Worm (Caenorhabditis elegans) whole organism, L2 larva: Measurements from ENCODE around the gene C45G9.10.

Experiments used
- C34F6.9 ChIP-seq: fragments of 150-350 bp; optimal IDR thresholded peaks from 2 replicates; lab custom pipeline; 2014; ENCODE audit warnings: missing biosample characterization, missing genetic modification characterization
- F13H6.1 ChIP-seq: sonication (generic microtip); optimal IDR thresholded peaks from 2 replicates; lab custom pipeline; 2016; ENCODE audit warnings: missing genetic modification characterization, missing compliant biosample characterization
- R02D3.7 ChIP-seq: fragments of 150-350 bp; optimal IDR thresholded peaks from 2 replicates; lab custom pipeline; 2014; ENCODE audit warnings: missing biosample characterization, missing genetic modification characterization
- Y55F3AM.14 ChIP-seq: fragments of 200-800 bp; sonication (Bioruptor generic); optimal IDR thresholded peaks from 2 replicates; lab custom pipeline; 2018; ENCODE audit warnings: mild to moderate bottlenecking, missing genetic modification characterization, missing compliant biosample characterization
- ZK546.5 ChIP-seq: sonication (generic microtip); optimal IDR thresholded peaks from 2 replicates; lab custom pipeline; 2017; ENCODE audit warnings: missing biosample characterization, missing genetic modification characterization
- alr-1 ChIP-seq: fragments of 150-350 bp; optimal IDR thresholded peaks from 2 replicates; lab custom pipeline; 2014; ENCODE audit warnings: missing biosample characterization, missing genetic modification characterization
- aly-2 ChIP-seq: fragments of 150-350 bp; optimal IDR thresholded peaks from 2 replicates; lab custom pipeline; 2014; ENCODE audit warnings: missing biosample characterization, missing genetic modification characterization
- ama-1 ChIP-seq: fragments of 150-350 bp; optimal IDR thresholded peaks from 2 replicates; lab custom pipeline; 2018; ENCODE audit warnings: inconsistent platforms
- blmp-1 ChIP-seq: sonication (generic microtip); optimal IDR thresholded peaks from 2 replicates; lab custom pipeline; 2017; ENCODE audit warnings: missing genetic modification characterization, mild to moderate bottlenecking, missing compliant biosample characterization, antibody characterized with exemption, moderate library complexity; ENCODE audit not compliant: insufficient read depth
- ceh-16 ChIP-seq: fragments of 150-350 bp; optimal IDR thresholded peaks from 2 replicates; lab custom pipeline; 2014; ENCODE audit warnings: missing biosample characterization, missing genetic modification characterization
- ceh-82 ChIP-seq: fragments of 150-350 bp; optimal IDR thresholded peaks from 2 replicates; lab custom pipeline; 2014; ENCODE audit warnings: missing biosample characterization, missing genetic modification characterization
- crh-2 ChIP-seq: sonication (generic microtip); optimal IDR thresholded peaks from 2 replicates; lab custom pipeline; 2017; ENCODE audit warnings: missing biosample characterization, missing genetic modification characterization
- dmd-4 ChIP-seq: sonication (generic microtip); optimal IDR thresholded peaks from 2 replicates; lab custom pipeline; 2017; ENCODE audit warnings: missing biosample characterization, missing genetic modification characterization
- egl-27 ChIP-seq: sonication (generic microtip); optimal IDR thresholded peaks from 3 replicates; lab custom pipeline; 2017; ENCODE audit warnings: missing biosample characterization, missing genetic modification reagents, missing genetic modification characterization
- elt-1 ChIP-seq: fragments of 150-350 bp; optimal IDR thresholded peaks from 2 replicates; lab custom pipeline; 2014; ENCODE audit warnings: missing biosample characterization, missing genetic modification characterization
- elt-3 ChIP-seq: sonication (generic microtip); optimal IDR thresholded peaks from 2 replicates; lab custom pipeline; 2017; ENCODE audit warnings: missing biosample characterization, missing genetic modification characterization
- fos-1 ChIP-seq: fragments of 150-350 bp; optimal IDR thresholded peaks from 2 replicates; lab custom pipeline; 2014; ENCODE audit warnings: missing biosample characterization, missing genetic modification characterization
- gmeb-1 ChIP-seq: fragments of 150-350 bp; optimal IDR thresholded peaks from 2 replicates; lab custom pipeline; 2014; ENCODE audit warnings: missing biosample characterization, missing genetic modification characterization
- lin-11 ChIP-seq: fragments of 150-350 bp; sonication (generic microtip); optimal IDR thresholded peaks from 2 replicates; lab custom pipeline; 2014; ENCODE audit warnings: missing biosample characterization, missing genetic modification characterization, inconsistent platforms, mixed read lengths
- lin-13 ChIP-seq: fragments of 150-350 bp; optimal IDR thresholded peaks from 2 replicates; lab custom pipeline; 2014; ENCODE audit warnings: missing biosample characterization, missing genetic modification reagents, missing genetic modification characterization
- lin-39 ChIP-seq: fragments of 150-350 bp; optimal IDR thresholded peaks from 2 replicates; lab custom pipeline; 2014; ENCODE audit warnings: missing biosample characterization, missing genetic modification reagents, missing genetic modification characterization
- lsy-2 ChIP-seq, 2 experiments: fragments of 150-350 bp in 1 of 2; sonication (generic microtip) in 1 of 2; optimal IDR thresholded peaks; 2 replicates each; lab custom pipeline; 2014 to 2017; ENCODE audit warnings: missing biosample characterization in 2 of 2, missing genetic modification characterization in 2 of 2
- mab-5 ChIP-seq: fragments of 150-350 bp; optimal IDR thresholded peaks from 2 replicates; lab custom pipeline; 2014; ENCODE audit warnings: missing biosample characterization, missing genetic modification characterization
- mbf-1 ChIP-seq: sonication (generic microtip); optimal IDR thresholded peaks from 2 replicates; lab custom pipeline; 2017; ENCODE audit warnings: missing biosample characterization, missing genetic modification characterization
- mdl-1 ChIP-seq, 2 experiments: fragments of 150-350 bp in 1 of 2; sonication (generic microtip) in 1 of 2; optimal IDR thresholded peaks; 2 replicates each; lab custom pipeline; 2017; ENCODE audit warnings: missing biosample characterization in 2 of 2, missing genetic modification characterization in 2 of 2
- nhr-10 ChIP-seq: sonication (generic microtip); optimal IDR thresholded peaks from 2 replicates; lab custom pipeline; 2017; ENCODE audit warnings: missing biosample characterization, missing genetic modification characterization
- nhr-11 ChIP-seq: fragments of 150-350 bp; optimal IDR thresholded peaks from 2 replicates; lab custom pipeline; 2014; ENCODE audit warnings: missing biosample characterization, missing genetic modification characterization
- nhr-12 ChIP-seq: fragments of 150-350 bp; optimal IDR thresholded peaks from 2 replicates; lab custom pipeline; 2014; ENCODE audit warnings: missing biosample characterization, missing genetic modification characterization
- nhr-129 ChIP-seq: fragments of 150-350 bp; optimal IDR thresholded peaks from 2 replicates; lab custom pipeline; 2014; ENCODE audit warnings: missing biosample characterization, missing genetic modification characterization
- nhr-21 ChIP-seq: fragments of 150-350 bp; optimal IDR thresholded peaks from 2 replicates; lab custom pipeline; 2014; ENCODE audit warnings: missing biosample characterization, missing genetic modification characterization
- nhr-23 ChIP-seq: fragments of 150-350 bp; optimal IDR thresholded peaks from 2 replicates; lab custom pipeline; 2014; ENCODE audit warnings: missing biosample characterization, missing genetic modification reagents, missing genetic modification characterization
- nhr-237 ChIP-seq: fragments of 150-350 bp; optimal IDR thresholded peaks from 2 replicates; lab custom pipeline; 2014; ENCODE audit warnings: missing biosample characterization, missing genetic modification characterization
- nhr-25 ChIP-seq: fragments of 150-350 bp; sonication (generic microtip); optimal IDR thresholded peaks from 3 replicates; lab custom pipeline; 2014; ENCODE audit warnings: missing biosample characterization, missing genetic modification characterization
- nhr-6 ChIP-seq: fragments of 150-350 bp; optimal IDR thresholded peaks from 2 replicates; lab custom pipeline; 2014; ENCODE audit warnings: missing biosample characterization, missing genetic modification characterization
- nhr-77 ChIP-seq: fragments of 150-350 bp; optimal IDR thresholded peaks from 2 replicates; lab custom pipeline; 2014; ENCODE audit warnings: missing biosample characterization, missing genetic modification characterization
- peb-1 ChIP-seq: fragments of 150-350 bp; optimal IDR thresholded peaks from 2 replicates; lab custom pipeline; 2014; ENCODE audit warnings: missing biosample characterization, missing genetic modification characterization
- sem-4 ChIP-seq: fragments of 150-350 bp; optimal IDR thresholded peaks from 2 replicates; lab custom pipeline; 2014; ENCODE audit warnings: missing biosample characterization, missing genetic modification reagents, missing genetic modification characterization
- skn-1 ChIP-seq: sonication (generic microtip); optimal IDR thresholded peaks from 2 replicates; lab custom pipeline; 2017; ENCODE audit warnings: missing biosample characterization, missing genetic modification characterization
- sma-3 ChIP-seq: sonication (generic microtip); optimal IDR thresholded peaks from 2 replicates; lab custom pipeline; 2016; ENCODE audit warnings: missing genetic modification reagents, missing genetic modification characterization, missing compliant biosample characterization
- sma-9 ChIP-seq, 2 experiments: fragments of 150-350 bp in 1 of 2; sonication (generic microtip) in 1 of 2; optimal IDR thresholded peaks; 2 replicates each; lab custom pipeline; 2014 to 2016; ENCODE audit warnings: missing genetic modification characterization in 2 of 2, mild to moderate bottlenecking in 1 of 2, missing biosample characterization in 1 of 2, missing compliant biosample characterization in 1 of 2, missing genetic modification reagents in 1 of 2, moderate library complexity in 1 of 2
- snpc-4 ChIP-seq: fragments of 150-350 bp; optimal IDR thresholded peaks from 2 replicates; lab custom pipeline; 2014; ENCODE audit warnings: missing biosample characterization, missing genetic modification characterization
- unc-39 ChIP-seq: fragments of 150-350 bp; optimal IDR thresholded peaks from 2 replicates; lab custom pipeline; 2014; ENCODE audit warnings: missing biosample characterization, missing genetic modification characterization
- unc-55 ChIP-seq: fragments of 150-350 bp; sonication (generic microtip); optimal IDR thresholded peaks from 3 replicates; lab custom pipeline; 2014; ENCODE audit warnings: missing biosample characterization, missing genetic modification reagents, missing genetic modification characterization
- unc-62 ChIP-seq: fragments of 150-350 bp; optimal IDR thresholded peaks from 2 replicates; lab custom pipeline; 2014; ENCODE audit warnings: missing biosample characterization, missing genetic modification reagents, missing genetic modification characterization
- zag-1 ChIP-seq: fragments of 150-350 bp; optimal IDR thresholded peaks from 2 replicates; lab custom pipeline; 2014; ENCODE audit warnings: missing biosample characterization, missing genetic modification characterization
- ztf-1 ChIP-seq: fragments of 200-800 bp; sonication (Bioruptor generic); conservative IDR thresholded peaks from 2 replicates; pipeline ENCODE4 v1.3.6; 2022; ENCODE audit warnings: missing genetic modification characterization, missing compliant biosample characterization
- ztf-11 ChIP-seq: sonication (generic microtip); optimal IDR thresholded peaks from 2 replicates; lab custom pipeline; 2017; ENCODE audit warnings: missing biosample characterization, missing genetic modification characterization
- ztf-4 ChIP-seq: fragments of 150-350 bp; optimal IDR thresholded peaks from 2 replicates; lab custom pipeline; 2014; ENCODE audit warnings: missing biosample characterization, missing genetic modification characterization

The C45G9.10 gene

ce11 chrIII:5061798-5062197, at the start of gene C45G9.10:
TSS of gene C45G9.10 (minus strand) at chrIII:5061898.
- no peak for TF ChIP-seq zag-1 (tag; lab: Kevin White, UChicago)

- no peak for TF ChIP-seq sma-9 (GFP tag; optimal IDR thresholded peaks at IDR 0.05; lab: Kevin White, UChicago)
- TF ChIP-seq sma-9 (tag; optimal IDR thresholded peaks at IDR 0.05; lab: Kevin White, UChicago) = no peak
- no peak for TF ChIP-seq lsy-2 (tag; optimal IDR thresholded peaks at IDR 0.05; lab: Kevin White, UChicago)
- TF ChIP-seq ceh-16 (tag; lab: Kevin White, UChicago) = no peak
- no peak for TF ChIP-seq R02D3.7 (tag; lab: Kevin White, UChicago)
- TF ChIP-seq nhr-6 (tag; lab: Kevin White, UChicago) = no peak
- TF ChIP-seq lin-39 (tag; lab: Kevin White, UChicago) = no peak
- TF ChIP-seq zag-1 (tag; lab: Kevin White, UChicago) = no peak
- TF ChIP-seq nhr-12 (tag; lab: Kevin White, UChicago) = no peak
- TF ChIP-seq elt-1 (tag; lab: Kevin White, UChicago) = no peak
Measured at ce11 chrIII:5109401-5109800, 47.7 kb upstream of the C45G9.10 start, which contains the start of gene sax-2. TSS of gene sax-2 (plus strand) at chrIII:5109701.

DNA sequence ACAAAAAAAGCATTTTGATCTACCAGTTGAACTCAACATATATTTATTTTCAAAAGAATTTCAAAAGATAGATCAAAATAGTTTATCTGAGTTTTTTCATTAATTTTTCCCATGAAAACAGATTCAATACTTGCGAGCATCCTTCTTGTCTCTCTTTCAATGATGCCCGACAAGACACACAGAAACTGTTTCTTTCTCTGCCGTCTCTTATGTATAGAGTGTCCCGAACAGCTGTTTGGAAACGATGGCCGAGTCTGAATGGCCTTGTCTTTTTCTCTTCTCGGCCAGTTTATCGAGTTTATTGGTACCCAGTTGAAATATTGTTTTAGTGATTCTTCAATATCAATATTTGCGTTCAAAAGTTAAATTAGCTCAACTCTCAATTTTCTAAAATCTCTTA, 47.0 kb upstream of the C45G9.10 start:
- TF ChIP-seq fos-1 (tag; lab: Kevin White, UChicago) (peak; percentile 30), mdl-1 (tag; optimal IDR thresholded peaks at IDR 0.05; lab: Kevin White, UChicago) (no peak), ama-1 (lab: Kevin White, UChicago) (no peak), zag-1 (tag; lab: Kevin White, UChicago) (no peak), crh-2 (tag; lab: Kevin White, UChicago) (peak; percentile 49), nhr-21 (tag; lab: Kevin White, UChicago) (no peak), nhr-129 (tag; lab: Kevin White, UChicago) (peak; percentile 79), Y55F3AM.14 (no peak), gmeb-1 (tag; lab: Kevin White, UChicago) (peak; percentile 52), mbf-1 (no peak), dmd-4 (tag; lab: Kevin White, UChicago) (no peak), lin-13 (GFP tag; lab: Kevin White, UChicago) (no peak), unc-62 (no peak), mab-5 (tag; lab: Kevin White, UChicago) (no peak), elt-1 (tag; lab: Kevin White, UChicago) (no peak), F13H6.1 (tag; lab: Kevin White, UChicago) (no peak), nhr-10 (tag; lab: Kevin White, UChicago) (peak; percentile 29), alr-1 (tag; lab: Kevin White, UChicago) (no peak), unc-39 (no peak), nhr-237 (no peak), skn-1 (no peak), nhr-23 (tag; lab: Kevin White, UChicago) (no peak), nhr-12 (tag; lab: Kevin White, UChicago) (no peak), snpc-4 (peak; percentile 24), peb-1 (tag; lab: Kevin White, UChicago) (no peak), blmp-1 (no peak), nhr-25 (tag; lab: Kevin White, UChicago) (no peak), ZK546.5 (no peak), unc-55 (peak; percentile 75), ztf-11 (tag; lab: Kevin White, UChicago) (no peak), nhr-11 (tag; lab: Kevin White, UChicago) (no peak), nhr-6 (tag; lab: Kevin White, UChicago) (no peak), egl-27 (tag; lab: Kevin White, UChicago) (no peak), R02D3.7 (tag; lab: Kevin White, UChicago) (no peak), lsy-2 (tag; optimal IDR thresholded peaks at IDR 0.05; lab: Kevin White, UChicago) (peak; percentile 27 to 79), aly-2 (tag; lab: Kevin White, UChicago) (no peak), C34F6.9 (tag; lab: Kevin White, UChicago) (peak; percentile 89), ztf-4 (tag; lab: Kevin White, UChicago) (no peak), elt-3 (tag; lab: Kevin White, UChicago) (no peak), sma-3 (GFP tag; lab: Kevin White, UChicago) (peak; percentile 21), ceh-82 (tag; lab: Kevin White, UChicago) (no peak), nhr-77 (tag; lab: Kevin White, UChicago) (no peak), lin-39 (tag; lab: Kevin White, UChicago) (no peak), sem-4 (tag; lab: Kevin White, UChicago) (peak; percentile 48), lin-11 (tag; lab: Kevin White, UChicago) (no peak), ceh-16 (tag; lab: Kevin White, UChicago) (no peak), ztf-1 (GFP tag; lab: Robert Waterston, UW) (no peak), sma-9 (GFP tag; optimal IDR thresholded peaks at IDR 0.05; lab: Kevin White, UChicago) (peak; percentile 78), sma-9 (tag; optimal IDR thresholded peaks at IDR 0.05; lab: Kevin White, UChicago) (no peak)
- TF ChIP-seq, all 48 proteins: peak for 12
